Fruit fly (Drosophila melanogaster) whole organism, adult: ENCODE data around the gene CG9757.

Experiments
- CG11617 ChIP-seq: fragments of 200-800 bp; sonication (Bioruptor generic); optimal IDR thresholded peaks from 2 replicates; lab custom pipeline; 2017; ENCODE audit warnings: mild to moderate bottlenecking, missing biosample characterization, missing genetic modification reagents, missing genetic modification characterization
- CG12768 ChIP-seq: fragments of 200-800 bp; sonication (Bioruptor generic); optimal IDR thresholded peaks from 2 replicates; lab custom pipeline; 2017; ENCODE audit warnings: missing biosample characterization, missing genetic modification characterization, mild to moderate bottlenecking, moderate library complexity, missing genetic modification reagents
- CG7101 ChIP-seq: fragments of 200-800 bp; sonication (Bioruptor generic); optimal IDR thresholded peaks from 2 replicates; lab custom pipeline; 2018; ENCODE audit warnings: missing biosample characterization, mild to moderate bottlenecking, missing genetic modification characterization, moderate library complexity
- Clk ChIP-seq: fragments of 200-800 bp; sonication (Bioruptor generic); optimal IDR thresholded peaks from 2 replicates; lab custom pipeline; 2017; ENCODE audit warnings: missing biosample characterization, missing genetic modification characterization
- Crg-1 ChIP-seq: fragments of 200-800 bp; sonication (Bioruptor generic); optimal IDR thresholded peaks from 2 replicates; lab custom pipeline; 2016; ENCODE audit warnings: missing biosample characterization, missing genetic modification characterization
- Mnt ChIP-seq: fragments of 200-800 bp; sonication (Bioruptor generic); optimal IDR thresholded peaks from 2 replicates; lab custom pipeline; 2016; ENCODE audit warnings: missing biosample characterization, mild to moderate bottlenecking, missing genetic modification characterization
- cic ChIP-seq: fragments of 200-800 bp; sonication (Bioruptor generic); optimal IDR thresholded peaks from 2 replicates; lab custom pipeline; 2017; ENCODE audit warnings: missing biosample characterization, mild to moderate bottlenecking, missing genetic modification characterization, moderate library complexity
- cnc ChIP-seq, 2 experiments: fragments of >200 bp; optimal IDR thresholded peaks; 2 replicates each; lab custom pipeline; 2017
- kay ChIP-seq: fragments of 200-800 bp; sonication (Bioruptor generic); peaks from one replicate; lab custom pipeline; 2016; ENCODE audit warnings: missing biosample characterization, missing genetic modification characterization, borderline replicate concordance
- ovo ChIP-seq: fragments of 200-800 bp; sonication (Bioruptor generic); optimal IDR thresholded peaks from 2 replicates; lab custom pipeline; 2016; ENCODE audit warnings: missing biosample characterization, missing genetic modification characterization
- pad ChIP-seq: fragments of 200-800 bp; sonication (Bioruptor generic); optimal IDR thresholded peaks from 3 replicates; lab custom pipeline; 2017; ENCODE audit warnings: missing biosample characterization, missing genetic modification characterization, mild to moderate bottlenecking, moderate library complexity, missing genetic modification reagents
- toe ChIP-seq: fragments of 200-800 bp; sonication (Bioruptor generic); optimal IDR thresholded peaks from 2 replicates; lab custom pipeline; 2016; ENCODE audit warnings: missing biosample characterization, missing genetic modification characterization

- TF ChIP-seq CG11617: no peak
- no peak for TF ChIP-seq kay
- TF ChIP-seq toe (GFP tag; lab: Kevin White, UChicago): no peak
- no peak for TF ChIP-seq Crg-1 (GFP tag; lab: Kevin White, UChicago)
- TF ChIP-seq pad: no peak
- TF ChIP-seq cnc (optimal IDR thresholded peaks at IDR 0.05; lab: Kevin White, UChicago): no peak
- TF ChIP-seq Clk (GFP tag; lab: Kevin White, UChicago): no peak
- no peak for TF ChIP-seq CG12768
- no peak for TF ChIP-seq cic
- TF ChIP-seq ovo (GFP tag; lab: Kevin White, UChicago): no peak
- TF ChIP-seq Mnt (GFP tag; lab: Kevin White, UChicago): no peak
- TF ChIP-seq CG7101 (tag; lab: Kevin White, UChicago): no peak
Observed at dm6 chr3R:13612333-13612732, at the start of gene CG9757.
